Worm (Caenorhabditis elegans) whole organism, L3 larva: ENCODE results near the gene rpl-11.2.

Source experiments
- R02D3.7 ChIP-seq: fragments of 150-350 bp; optimal IDR thresholded peaks from 2 replicates; lab custom pipeline; 2014; ENCODE audit warnings: missing biosample characterization, missing genetic modification characterization
- ZK546.5 ChIP-seq: sonication (generic microtip); optimal IDR thresholded peaks from 2 replicates; lab custom pipeline; 2017; ENCODE audit warnings: missing biosample characterization, missing genetic modification characterization
- aly-2 ChIP-seq: fragments of 150-350 bp; optimal IDR thresholded peaks from 2 replicates; lab custom pipeline; 2014; ENCODE audit warnings: missing biosample characterization, missing genetic modification characterization
- ama-1 ChIP-seq: fragments of 150-350 bp; optimal IDR thresholded peaks from 2 replicates; lab custom pipeline; 2018
- ceh-16 ChIP-seq: sonication (generic microtip); optimal IDR thresholded peaks from 2 replicates; lab custom pipeline; 2017; ENCODE audit warnings: missing biosample characterization, missing genetic modification characterization
- ceh-28 ChIP-seq: fragments of 150-350 bp; optimal IDR thresholded peaks from 2 replicates; lab custom pipeline; 2014; ENCODE audit warnings: missing biosample characterization, missing genetic modification reagents, missing genetic modification characterization
- ceh-82 ChIP-seq: fragments of 150-350 bp; optimal IDR thresholded peaks from 2 replicates; lab custom pipeline; 2014; ENCODE audit warnings: missing biosample characterization, missing genetic modification characterization
- ceh-9 ChIP-seq: sonication (generic microtip); optimal IDR thresholded peaks from 2 replicates; lab custom pipeline; 2018; ENCODE audit warnings: missing biosample characterization, missing genetic modification characterization
- daf-12 ChIP-seq: fragments of 150-350 bp; optimal IDR thresholded peaks from 2 replicates; lab custom pipeline; 2014; ENCODE audit warnings: missing biosample characterization, missing genetic modification reagents, missing genetic modification characterization
- egl-27 ChIP-seq: sonication (generic microtip); optimal IDR thresholded peaks from 4 replicates; lab custom pipeline; 2017; ENCODE audit warnings: missing biosample characterization, missing genetic modification reagents, missing genetic modification characterization
- egl-5 ChIP-seq: fragments of 150-350 bp; optimal IDR thresholded peaks from 2 replicates; lab custom pipeline; 2017; ENCODE audit warnings: missing biosample characterization, missing genetic modification reagents, missing genetic modification characterization, inconsistent platforms
- elt-1 ChIP-seq: fragments of 150-350 bp; optimal IDR thresholded peaks from 2 replicates; lab custom pipeline; 2014; ENCODE audit warnings: missing biosample characterization, missing genetic modification characterization
- elt-2 ChIP-seq: sonication (generic microtip); optimal IDR thresholded peaks from 2 replicates; lab custom pipeline; 2016; ENCODE audit warnings: missing genetic modification reagents, mild to moderate bottlenecking, missing genetic modification characterization, missing compliant biosample characterization
- elt-3 ChIP-seq, 3 experiments: fragments of 150-350 bp in 1 of 3; sonication (generic microtip) in 2 of 3; optimal IDR thresholded peaks; 2 replicates in 2 of 3; 4 replicates in 1 of 3; lab custom pipeline; 2014 to 2017; ENCODE audit warnings: missing biosample characterization in 3 of 3, missing genetic modification characterization in 3 of 3
- eor-1 ChIP-seq, 2 experiments: fragments of 150-350 bp; optimal IDR thresholded peaks; 2 replicates each; lab custom pipeline; 2014 to 2018; ENCODE audit warnings: missing biosample characterization in 2 of 2, missing genetic modification characterization in 2 of 2
- fkh-10 ChIP-seq: sonication (generic microtip); optimal IDR thresholded peaks from 2 replicates; lab custom pipeline; 2017; ENCODE audit warnings: missing biosample characterization, missing genetic modification reagents, missing genetic modification characterization
- fkh-2 ChIP-seq: fragments of 150-350 bp; optimal IDR thresholded peaks from 2 replicates; lab custom pipeline; 2014; ENCODE audit warnings: missing biosample characterization, missing genetic modification reagents, missing genetic modification characterization
- fos-1 ChIP-seq: fragments of 150-350 bp; optimal IDR thresholded peaks from 2 replicates; lab custom pipeline; 2014; ENCODE audit warnings: missing biosample characterization, missing genetic modification characterization
- hmg-11 ChIP-seq: sonication (generic microtip); optimal IDR thresholded peaks from 2 replicates; lab custom pipeline; 2016; ENCODE audit warnings: missing genetic modification characterization, missing compliant biosample characterization
- jun-1 ChIP-seq: fragments of 150-350 bp; optimal IDR thresholded peaks from 2 replicates; lab custom pipeline; 2014; ENCODE audit warnings: missing biosample characterization, missing genetic modification reagents, missing genetic modification characterization
- lin-15B ChIP-seq: fragments of 150-350 bp; optimal IDR thresholded peaks from 2 replicates; lab custom pipeline; 2014; ENCODE audit warnings: missing biosample characterization, missing genetic modification characterization
- lin-39 ChIP-seq: fragments of 150-350 bp; optimal IDR thresholded peaks from 2 replicates; lab custom pipeline; 2018; ENCODE audit warnings: missing biosample characterization, missing genetic modification reagents, missing genetic modification characterization
- lsy-12 ChIP-seq: sonication (generic microtip); optimal IDR thresholded peaks from 2 replicates; lab custom pipeline; 2016; ENCODE audit warnings: mild to moderate bottlenecking, missing genetic modification characterization, missing compliant biosample characterization
- mdl-1 ChIP-seq: fragments of 150-350 bp; optimal IDR thresholded peaks from 2 replicates; lab custom pipeline; 2014; ENCODE audit warnings: missing biosample characterization, missing genetic modification characterization
- mml-1 ChIP-seq: fragments of 150-350 bp; sonication (generic microtip); optimal IDR thresholded peaks from 3 replicates; lab custom pipeline; 2014; ENCODE audit warnings: missing biosample characterization, missing genetic modification characterization
- nfya-1 ChIP-seq: sonication (generic microtip); optimal IDR thresholded peaks from 2 replicates; lab custom pipeline; 2017; ENCODE audit warnings: missing genetic modification characterization, mild to moderate bottlenecking, missing compliant biosample characterization, antibody characterized with exemption, moderate library complexity; ENCODE audit not compliant: insufficient read depth
- nhr-11 ChIP-seq: fragments of 150-350 bp; optimal IDR thresholded peaks from 2 replicates; lab custom pipeline; 2014; ENCODE audit warnings: missing biosample characterization, missing genetic modification characterization
- nhr-12 ChIP-seq: fragments of 150-350 bp; optimal IDR thresholded peaks from 2 replicates; lab custom pipeline; 2014; ENCODE audit warnings: missing biosample characterization, missing genetic modification characterization
- nhr-23 ChIP-seq: fragments of 150-350 bp; optimal IDR thresholded peaks from 2 replicates; lab custom pipeline; 2014; ENCODE audit warnings: missing biosample characterization, missing genetic modification reagents, missing genetic modification characterization
- nhr-237 ChIP-seq: fragments of 150-350 bp; optimal IDR thresholded peaks from 2 replicates; lab custom pipeline; 2014; ENCODE audit warnings: missing biosample characterization, missing genetic modification characterization
- nhr-25 ChIP-seq: sonication (generic microtip); optimal IDR thresholded peaks from 2 replicates; lab custom pipeline; 2017; ENCODE audit warnings: missing biosample characterization, missing genetic modification characterization
- nhr-28 ChIP-seq: fragments of 150-350 bp; optimal IDR thresholded peaks from 2 replicates; lab custom pipeline; 2014; ENCODE audit warnings: missing biosample characterization, missing genetic modification characterization
- nhr-43 ChIP-seq: sonication (generic microtip); optimal IDR thresholded peaks from 2 replicates; lab custom pipeline; 2016; ENCODE audit warnings: mild to moderate bottlenecking, missing genetic modification characterization, missing compliant biosample characterization; ENCODE audit not compliant: poor library complexity, severe bottlenecking
- nhr-67 ChIP-seq: fragments of 150-350 bp; optimal IDR thresholded peaks from 2 replicates; lab custom pipeline; 2014; ENCODE audit warnings: missing biosample characterization, missing genetic modification characterization
- nhr-76 ChIP-seq: fragments of 150-350 bp; sonication (generic microtip); optimal IDR thresholded peaks from 5 replicates; lab custom pipeline; 2014; ENCODE audit warnings: missing biosample characterization, missing genetic modification characterization
- nhr-77 ChIP-seq: fragments of 150-350 bp; optimal IDR thresholded peaks from 2 replicates; lab custom pipeline; 2014; ENCODE audit warnings: missing biosample characterization, missing genetic modification characterization
- pha-4 ChIP-seq: fragments of 150-350 bp; optimal IDR thresholded peaks from 2 replicates; lab custom pipeline; 2014; ENCODE audit warnings: missing biosample characterization, missing genetic modification reagents, missing genetic modification characterization
- pqm-1 ChIP-seq: fragments of 150-350 bp; optimal IDR thresholded peaks from 2 replicates; lab custom pipeline; 2017; ENCODE audit warnings: missing biosample characterization, missing genetic modification characterization, inconsistent platforms
- sea-2 ChIP-seq: fragments of 150-350 bp; sonication (generic microtip); optimal IDR thresholded peaks from 4 replicates; lab custom pipeline; 2014; ENCODE audit warnings: missing biosample characterization, missing genetic modification reagents, missing genetic modification characterization
- skn-1 ChIP-seq: fragments of 150-350 bp; optimal IDR thresholded peaks from 2 replicates; lab custom pipeline; 2014; ENCODE audit warnings: missing biosample characterization, missing genetic modification characterization
- snpc-4 ChIP-seq: fragments of 150-350 bp; optimal IDR thresholded peaks from 2 replicates; lab custom pipeline; 2014; ENCODE audit warnings: missing biosample characterization, missing genetic modification characterization
- tbx-2 ChIP-seq: sonication (generic microtip); optimal IDR thresholded peaks from 2 replicates; lab custom pipeline; 2016; ENCODE audit warnings: mild to moderate bottlenecking, missing genetic modification characterization, missing compliant biosample characterization
- unc-39 ChIP-seq: sonication (generic microtip); optimal IDR thresholded peaks from 4 replicates; lab custom pipeline; 2017; ENCODE audit warnings: missing biosample characterization, missing genetic modification characterization
- unc-62 ChIP-seq: fragments of 150-350 bp; sonication (generic microtip); optimal IDR thresholded peaks from 4 replicates; lab custom pipeline; 2014; ENCODE audit warnings: missing biosample characterization, missing genetic modification reagents, missing genetic modification characterization
- zag-1 ChIP-seq: fragments of 150-350 bp; optimal IDR thresholded peaks from 2 replicates; lab custom pipeline; 2014; ENCODE audit warnings: missing biosample characterization, missing genetic modification characterization
- ztf-11 ChIP-seq: fragments of 150-350 bp; optimal IDR thresholded peaks from 2 replicates; lab custom pipeline; 2014; ENCODE audit warnings: missing biosample characterization, missing genetic modification characterization
- ztf-4 ChIP-seq: fragments of 150-350 bp; optimal IDR thresholded peaks from 2 replicates; lab custom pipeline; 2014; ENCODE audit warnings: missing biosample characterization, missing genetic modification characterization

rpl-11.2 gene

DNA sequence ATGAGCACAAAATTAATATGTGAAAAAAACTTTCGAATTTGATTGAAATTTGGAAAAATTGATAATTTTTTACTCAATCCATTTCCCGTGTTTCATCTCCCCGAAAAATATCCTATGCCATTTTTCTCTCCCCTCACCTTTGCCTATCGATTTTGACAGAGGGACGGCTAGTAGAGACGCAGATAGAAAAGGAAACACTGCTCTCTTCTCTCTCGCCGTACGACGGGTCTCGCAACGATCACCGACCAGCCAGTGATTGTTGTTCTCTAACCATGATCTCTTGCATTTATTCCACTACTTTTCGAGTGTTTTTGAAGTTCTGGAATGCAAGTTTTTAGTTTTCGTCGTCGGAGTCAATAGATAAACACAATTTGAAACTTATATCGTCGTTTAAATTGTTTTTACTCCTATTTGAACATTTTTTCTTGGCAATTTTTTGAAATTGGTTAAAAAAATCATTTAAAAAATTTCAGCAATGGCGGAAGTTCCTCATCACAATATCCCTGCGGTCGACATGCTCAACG lies 4.9 kb downstream of the rpl-11.2 start, which contains the start of gene vha-15 (continued):
- peak; percentile 9 for TF ChIP-seq jun-1 (tag; lab: Kevin White, UChicago)
- peak; percentile 85 for TF ChIP-seq lin-39 (tag; lab: Kevin White, UChicago)

- TF ChIP-seq unc-39 (tag; lab: Kevin White, UChicago): no peak
- TF ChIP-seq elt-3 (tag; optimal IDR thresholded peaks at IDR 0.05; lab: Kevin White, UChicago): no peak
- no peak for TF ChIP-seq ZK546.5
- peak; percentile 73 for TF ChIP-seq hmg-11 (tag; lab: Kevin White, UChicago)
- no peak for TF ChIP-seq unc-62
- no peak for TF ChIP-seq ceh-28
- TF ChIP-seq nhr-25 (tag; lab: Kevin White, UChicago): peak; percentile 26
- TF ChIP-seq fkh-2 (tag; lab: Kevin White, UChicago): no peak
- no peak for TF ChIP-seq ztf-11 (tag; lab: Kevin White, UChicago)
- TF ChIP-seq zag-1: no peak
- peak; percentile 51 for TF ChIP-seq elt-1
- no peak for TF ChIP-seq aly-2
- no peak for TF ChIP-seq R02D3.7 (tag; lab: Kevin White, UChicago)
- TF ChIP-seq jun-1 (tag; lab: Kevin White, UChicago): no peak
- TF ChIP-seq elt-2 (tag; lab: Kevin White, UChicago): peak; percentile 47
- peak; percentile 74 for TF ChIP-seq nfya-1
- TF ChIP-seq mdl-1 (tag; lab: Kevin White, UChicago): no peak
- TF ChIP-seq nhr-77 (tag; lab: Kevin White, UChicago): no peak
- TF ChIP-seq egl-27 (tag; lab: Kevin White, UChicago): no peak
- no peak for TF ChIP-seq ama-1 (lab: Kevin White, UChicago)
- no peak for TF ChIP-seq nhr-12
- no peak for TF ChIP-seq nhr-28
- TF ChIP-seq nhr-76 (tag; lab: Kevin White, UChicago): no peak
- no peak for TF ChIP-seq lsy-12
- peak; percentile 32 for TF ChIP-seq lin-15B (tag; lab: Kevin White, UChicago)
- no peak for TF ChIP-seq ztf-4 (tag; lab: Kevin White, UChicago)
- no peak for TF ChIP-seq sea-2 (GFP tag; lab: Kevin White, UChicago)
- no peak for TF ChIP-seq mml-1
- no peak for TF ChIP-seq daf-12 (tag; lab: Kevin White, UChicago)
- no peak for TF ChIP-seq ceh-16 (tag; lab: Kevin White, UChicago)
- TF ChIP-seq fkh-10 (GFP tag; lab: Kevin White, UChicago): no peak
- TF ChIP-seq lin-39 (tag; lab: Kevin White, UChicago): no peak
- TF ChIP-seq nhr-23 (tag; lab: Kevin White, UChicago): peak; percentile 18
- TF ChIP-seq tbx-2 (tag; lab: Kevin White, UChicago): no peak
- no peak for TF ChIP-seq nhr-237 (tag; lab: Kevin White, UChicago)
- TF ChIP-seq ceh-82 (tag; lab: Kevin White, UChicago): no peak
- no peak for TF ChIP-seq skn-1 (tag; lab: Kevin White, UChicago)
- no peak for TF ChIP-seq nhr-67
- TF ChIP-seq pha-4 (tag; lab: Kevin White, UChicago): peak; percentile 67
- no peak for TF ChIP-seq pqm-1
- no peak for TF ChIP-seq nhr-11 (tag; lab: Kevin White, UChicago)
- no peak for TF ChIP-seq fos-1
- no peak for TF ChIP-seq eor-1 (tag; optimal IDR thresholded peaks at IDR 0.05; lab: Kevin White, UChicago)
- TF ChIP-seq ceh-9 (tag; lab: Kevin White, UChicago): no peak
- no peak for TF ChIP-seq egl-5 (tag; lab: Kevin White, UChicago)
- peak; percentile 23 for TF ChIP-seq snpc-4 (tag; lab: Kevin White, UChicago)
- peak; percentile 28 for TF ChIP-seq nhr-43
Observed at ce11 chrX:2233929-2234328, 8.5 kb downstream of the rpl-11.2 start, which contains the start of gene T14F9.2. Gene T14F9.2, plus strand, starts transcription at chrX:2234324.
